Fruit fly (Drosophila melanogaster) whole organism, embryonic: ENCODE data around the gene CG14277.
A peak's percentile ranks its signal among the peaks of the same experiment; 100 is the strongest.

Source experiments
- Ada2b ChIP-seq: fragments of 200-800 bp; sonication (Bioruptor generic); IDR thresholded peaks from 2 replicates; pipeline ENCODE4 v1.3.6; 2022; ENCODE audit warnings: missing biosample characterization, missing genetic modification characterization
- Adf1 ChIP-seq: fragments of 200-800 bp; sonication (Bioruptor generic); IDR thresholded peaks from 2 replicates; pipeline ENCODE4 v1.3.6; 2022; ENCODE audit warnings: missing biosample characterization, missing genetic modification characterization
- CG10147 ChIP-seq: fragments of 200-800 bp; sonication (Bioruptor generic); optimal IDR thresholded peaks from 2 replicates; lab custom pipeline; 2019; ENCODE audit warnings: missing biosample characterization, mild to moderate bottlenecking, missing genetic modification characterization, moderate library complexity
- CG11723 ChIP-seq: fragments of 200-800 bp; sonication (Bioruptor generic); optimal IDR thresholded peaks from 2 replicates; lab custom pipeline; 2017; ENCODE audit warnings: missing biosample characterization, mild to moderate bottlenecking, missing genetic modification characterization
- CG1233 ChIP-seq: fragments of 200-800 bp; sonication (Bioruptor generic); optimal IDR thresholded peaks from 4 replicates; lab custom pipeline; 2018; ENCODE audit warnings: missing biosample characterization, mild to moderate bottlenecking, missing genetic modification characterization
- CG12391 ChIP-seq: fragments of 200-800 bp; sonication (Bioruptor generic); optimal IDR thresholded peaks from 3 replicates; lab custom pipeline; 2018; ENCODE audit warnings: missing biosample characterization, mild to moderate bottlenecking, missing genetic modification characterization, moderate library complexity
- CG12659 ChIP-seq: fragments of 200-800 bp; sonication (Bioruptor generic); optimal IDR thresholded peaks from 3 replicates; lab custom pipeline; 2017; ENCODE audit warnings: mild to moderate bottlenecking, missing biosample characterization, missing genetic modification reagents, missing genetic modification characterization
- CG12744 ChIP-seq: fragments of 200-800 bp; sonication (Bioruptor generic); optimal IDR thresholded peaks from 2 replicates; lab custom pipeline; 2016; ENCODE audit warnings: missing biosample characterization, missing genetic modification characterization
- CG12769 ChIP-seq: fragments of 200-800 bp; sonication (Bioruptor generic); optimal IDR thresholded peaks from 2 replicates; lab custom pipeline; 2019; ENCODE audit warnings: missing biosample characterization, mild to moderate bottlenecking, missing genetic modification characterization, moderate library complexity
- CG1647 ChIP-seq: fragments of 200-800 bp; sonication (Bioruptor generic); optimal IDR thresholded peaks from 3 replicates; lab custom pipeline; 2016; ENCODE audit warnings: missing biosample characterization, missing genetic modification characterization
- CG17568 ChIP-seq: fragments of 200-800 bp; sonication (Bioruptor generic); optimal IDR thresholded peaks from 2 replicates; lab custom pipeline; 2018; ENCODE audit warnings: missing biosample characterization, mild to moderate bottlenecking, missing genetic modification characterization, moderate library complexity
- CG18619 ChIP-seq: fragments of 200-800 bp; sonication (Bioruptor generic); optimal IDR thresholded peaks from 3 replicates; lab custom pipeline; 2017; ENCODE audit warnings: missing biosample characterization, mild to moderate bottlenecking, missing genetic modification characterization
- CG33213 ChIP-seq: fragments of 200-800 bp; sonication (Bioruptor generic); optimal IDR thresholded peaks from 3 replicates; lab custom pipeline; 2016; ENCODE audit warnings: missing biosample characterization, missing genetic modification characterization
- CG4820 ChIP-seq: fragments of 200-800 bp; sonication (Bioruptor generic); optimal IDR thresholded peaks from 3 replicates; lab custom pipeline; 2016; ENCODE audit warnings: missing biosample characterization, missing genetic modification characterization
- CG6813 ChIP-seq: fragments of 200-800 bp; sonication (Bioruptor generic); optimal IDR thresholded peaks from 2 replicates; lab custom pipeline; 2017; ENCODE audit warnings: missing biosample characterization, missing genetic modification characterization, mild to moderate bottlenecking, moderate library complexity, missing genetic modification reagents
- CG6854 ChIP-seq: fragments of 200-800 bp; sonication (Bioruptor generic); optimal IDR thresholded peaks from 3 replicates; lab custom pipeline; 2017; ENCODE audit warnings: missing biosample characterization, mild to moderate bottlenecking, missing genetic modification characterization
- CG8388 ChIP-seq: fragments of 200-800 bp; sonication (Bioruptor generic); optimal IDR thresholded peaks from 2 replicates; lab custom pipeline; 2019; ENCODE audit warnings: missing biosample characterization, mild to moderate bottlenecking, missing genetic modification characterization, moderate library complexity
- CG8478 ChIP-seq: fragments of >200 bp; optimal IDR thresholded peaks from 2 replicates; lab custom pipeline; 2018
- CG8924 ChIP-seq: fragments of 200-800 bp; optimal IDR thresholded peaks from 3 replicates; lab custom pipeline; 2019; ENCODE audit warnings: missing biosample characterization, mild to moderate bottlenecking, missing genetic modification characterization, moderate library complexity
- CG9797 ChIP-seq: fragments of 200-800 bp; sonication (Bioruptor generic); optimal IDR thresholded peaks from 3 replicates; lab custom pipeline; 2018; ENCODE audit warnings: missing biosample characterization, mild to moderate bottlenecking, missing genetic modification characterization
- Camta ChIP-seq: fragments of 200-800 bp; sonication (Bioruptor generic); optimal IDR thresholded peaks from 2 replicates; lab custom pipeline; 2016; ENCODE audit warnings: missing biosample characterization, missing genetic modification characterization
- Dbx ChIP-seq: fragments of 200-800 bp; sonication (Bioruptor generic); IDR thresholded peaks from 3 replicates; pipeline ENCODE4 v1.3.6; 2022; ENCODE audit warnings: missing biosample characterization, missing genetic modification characterization
- Dll ChIP-seq: fragments of 200-800 bp; sonication (Bioruptor generic); IDR thresholded peaks from 4 replicates; pipeline ENCODE4 v1.3.6; 2022; ENCODE audit warnings: missing biosample characterization, missing genetic modification characterization; ENCODE audit not compliant: partially characterized antibody
- E2f1 ChIP-seq: fragments of 200-800 bp; sonication (Bioruptor generic); IDR thresholded peaks from 2 replicates; pipeline ENCODE4 v1.3.6; 2022; ENCODE audit warnings: missing biosample characterization, missing genetic modification characterization
- ERR ChIP-seq: fragments of 200-800 bp; sonication (Bioruptor generic); optimal IDR thresholded peaks from 2 replicates; lab custom pipeline; 2016; ENCODE audit warnings: missing biosample characterization, missing genetic modification characterization
- Fer3 ChIP-seq: fragments of 200-800 bp; sonication (Bioruptor generic); optimal IDR thresholded peaks from 2 replicates; lab custom pipeline; 2018; ENCODE audit warnings: missing biosample characterization, mild to moderate bottlenecking, missing genetic modification characterization, moderate library complexity
- Hmx ChIP-seq: fragments of 200-800 bp; sonication (Bioruptor generic); optimal IDR thresholded peaks from 2 replicates; lab custom pipeline; 2016; ENCODE audit warnings: missing biosample characterization, missing genetic modification characterization
- Lhr ChIP-seq: fragments of 200-800 bp; sonication (Bioruptor generic); optimal IDR thresholded peaks from 3 replicates; lab custom pipeline; 2017; ENCODE audit warnings: mild to moderate bottlenecking, missing biosample characterization, missing genetic modification reagents, missing genetic modification characterization
- NFAT ChIP-seq: fragments of 200-800 bp; sonication (Bioruptor generic); IDR thresholded peaks from 2 replicates; pipeline ENCODE4 v1.3.6; 2022; ENCODE audit warnings: missing biosample characterization, missing genetic modification characterization
- NfI ChIP-seq: fragments of 200-800 bp; sonication (Bioruptor generic); optimal IDR thresholded peaks from 3 replicates; lab custom pipeline; 2018; ENCODE audit warnings: missing biosample characterization, mild to moderate bottlenecking, missing genetic modification characterization, moderate library complexity
- Spps ChIP-seq: fragments of 200-800 bp; sonication (Bioruptor generic); optimal IDR thresholded peaks from 2 replicates; lab custom pipeline; 2018; ENCODE audit warnings: missing biosample characterization, mild to moderate bottlenecking, missing genetic modification characterization
- Vsx1 ChIP-seq: fragments of 200-800 bp; sonication (Bioruptor generic); optimal IDR thresholded peaks from 2 replicates; lab custom pipeline; 2017; ENCODE audit warnings: missing biosample characterization, mild to moderate bottlenecking, missing genetic modification characterization, missing genetic modification reagents
- al ChIP-seq: fragments of 200-800 bp; sonication (Bioruptor generic); IDR thresholded peaks from 2 replicates; pipeline ENCODE4 v1.3.6; 2022; ENCODE audit warnings: missing biosample characterization, missing genetic modification characterization
- ap ChIP-seq: fragments of 200-800 bp; sonication (Bioruptor generic); IDR thresholded peaks from 2 replicates; pipeline ENCODE4 v1.3.6; 2022; ENCODE audit warnings: missing biosample characterization, missing genetic modification characterization
- bigmax ChIP-seq: fragments of 200-800 bp; sonication (Bioruptor generic); optimal IDR thresholded peaks from 2 replicates; lab custom pipeline; 2018; ENCODE audit warnings: missing biosample characterization, mild to moderate bottlenecking, missing genetic modification characterization
- cato ChIP-seq: fragments of 200-800 bp; sonication (Bioruptor generic); optimal IDR thresholded peaks from 2 replicates; lab custom pipeline; 2016; ENCODE audit warnings: missing biosample characterization, missing genetic modification characterization, borderline replicate concordance
- fd102C ChIP-seq: fragments of 200-800 bp; sonication (Bioruptor generic); optimal IDR thresholded peaks from 2 replicates; lab custom pipeline; 2018; ENCODE audit warnings: missing biosample characterization, mild to moderate bottlenecking, missing genetic modification characterization, moderate library complexity
- knrl ChIP-seq: fragments of 200-800 bp; sonication (Bioruptor generic); IDR thresholded peaks from 3 replicates; pipeline ENCODE4 v1.3.6; 2022; ENCODE audit warnings: missing biosample characterization, missing genetic modification characterization; ENCODE audit not compliant: partially characterized antibody
- lab ChIP-seq: fragments of 200-800 bp; sonication (Bioruptor generic); optimal IDR thresholded peaks from 3 replicates; lab custom pipeline; 2017; ENCODE audit warnings: missing biosample characterization, missing genetic modification characterization, mild to moderate bottlenecking, moderate library complexity, missing genetic modification reagents
- peb ChIP-seq: fragments of 200-800 bp; sonication (Bioruptor generic); IDR thresholded peaks from 2 replicates; pipeline ENCODE4 v1.3.6; 2022; ENCODE audit warnings: missing biosample characterization, missing genetic modification characterization
- pho ChIP-seq: fragments of 200-800 bp; sonication (Bioruptor generic); optimal IDR thresholded peaks from 2 replicates; lab custom pipeline; 2016; ENCODE audit warnings: missing biosample characterization, missing genetic modification characterization
- ranshi ChIP-seq: fragments of 200-800 bp; sonication (Bioruptor generic); IDR thresholded peaks from 2 replicates; pipeline ENCODE4 v1.3.6; 2022; ENCODE audit warnings: missing biosample characterization, missing genetic modification characterization
- ro ChIP-seq: fragments of 200-800 bp; sonication (Bioruptor generic); IDR thresholded peaks from 2 replicates; pipeline ENCODE4 v1.3.6; 2022; ENCODE audit warnings: missing biosample characterization, missing genetic modification characterization
- run ChIP-seq: fragments of 200-800 bp; sonication (Bioruptor generic); optimal IDR thresholded peaks from 3 replicates; lab custom pipeline; 2018; ENCODE audit warnings: missing biosample characterization, mild to moderate bottlenecking, missing genetic modification characterization
- salm ChIP-seq: fragments of 200-800 bp; sonication (Bioruptor generic); optimal IDR thresholded peaks from 2 replicates; lab custom pipeline; 2018; ENCODE audit warnings: missing biosample characterization, mild to moderate bottlenecking, missing genetic modification characterization
- sisA ChIP-seq: fragments of 200-800 bp; sonication (Bioruptor generic); IDR thresholded peaks from 2 replicates; pipeline ENCODE4 v1.3.6; 2022; ENCODE audit warnings: missing biosample characterization, missing genetic modification characterization
- tgo ChIP-seq: fragments of 200-800 bp; sonication (Bioruptor generic); IDR thresholded peaks from 3 replicates; pipeline ENCODE4 v1.3.6; 2022; ENCODE audit warnings: missing biosample characterization, missing genetic modification characterization
- tio ChIP-seq: fragments of 200-800 bp; sonication (Bioruptor generic); optimal IDR thresholded peaks from 2 replicates; lab custom pipeline; 2017; ENCODE audit warnings: missing biosample characterization, missing genetic modification characterization, inconsistent platforms
- tll ChIP-seq, 2 experiments: fragments of 200-800 bp in 1 of 2; fragments of >200 bp in 1 of 2; sonication (Bioruptor generic) in 1 of 2; optimal IDR thresholded peaks; 2 replicates each; lab custom pipeline; 2017 to 2019; ENCODE audit warnings: missing biosample characterization in 2 of 2, missing genetic modification characterization in 2 of 2, mild to moderate bottlenecking in 1 of 2, moderate library complexity in 1 of 2
- toy ChIP-seq: fragments of 200-800 bp; sonication (Bioruptor generic); IDR thresholded peaks from 2 replicates; pipeline ENCODE4 v1.3.6; 2022; ENCODE audit warnings: missing biosample characterization, missing genetic modification characterization

CG14277 gene

DNA sequence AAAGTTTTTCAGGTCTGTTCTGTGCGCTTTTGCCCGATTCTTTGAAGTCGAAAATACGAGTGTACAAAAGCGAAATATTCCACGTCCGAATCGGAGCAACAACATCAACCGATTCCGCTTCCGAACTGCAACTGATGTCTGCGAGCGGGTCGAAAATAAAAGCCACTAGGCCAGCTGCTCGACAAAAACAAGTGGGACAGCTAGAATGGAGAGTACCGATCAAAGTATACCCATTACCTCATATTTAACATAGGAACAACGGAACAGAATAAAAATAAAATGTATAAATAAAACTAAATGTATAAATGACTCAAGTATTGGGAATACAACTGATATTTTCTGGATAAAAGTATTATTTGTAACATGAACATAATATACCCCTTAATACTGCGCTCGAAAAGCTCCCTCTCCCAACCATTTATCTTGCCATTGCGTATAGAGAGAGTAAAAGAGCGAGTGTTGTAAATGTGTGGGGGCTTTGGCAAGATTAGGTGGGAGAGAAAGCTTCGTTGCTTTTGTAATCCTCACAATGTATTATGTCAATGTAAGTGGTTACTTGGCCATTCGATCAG lies 37.2 kb upstream of the CG14277 start, which contains the start of gene SLC5A11 (continued):
- TF ChIP-seq Spps (tag; lab: Kevin White, UChicago): peak; percentile 77
- peak; percentile 92 for TF ChIP-seq ro (GFP tag; lab: Robert Waterston, UW)
- TF ChIP-seq Camta (GFP tag; lab: Kevin White, UChicago): peak; percentile 91
- TF ChIP-seq CG33213 (GFP tag; lab: Kevin White, UChicago): peak; percentile 96
- TF ChIP-seq lab (GFP tag; lab: Kevin White, UChicago): peak; percentile 99
- no peak for TF ChIP-seq Dll
- TF ChIP-seq CG1647: peak; percentile 99
- peak; percentile 96 for TF ChIP-seq CG12659 (GFP tag; lab: Kevin White, UChicago)
- TF ChIP-seq ap (GFP tag; lab: Robert Waterston, UW): peak; percentile 88
- TF ChIP-seq tgo: peak; percentile 98
- TF ChIP-seq CG1233 (GFP tag; lab: Kevin White, UChicago): peak; percentile 92
- TF ChIP-seq Hmx (GFP tag; lab: Kevin White, UChicago): peak; percentile 98
- peak; percentile 81 for TF ChIP-seq salm
- peak in 1 of 2 experiments; percentile 80 for TF ChIP-seq tll (GFP tag; optimal IDR thresholded peaks at IDR 0.05; lab: Kevin White, UChicago)
- TF ChIP-seq CG12391 (tag; lab: Kevin White, UChicago): peak; percentile 98
- peak; percentile 99 for TF ChIP-seq sisA (GFP tag; lab: Robert Waterston, UW)
- peak; percentile 94 for TF ChIP-seq CG8388 (GFP tag; lab: Kevin White, UChicago)
- TF ChIP-seq bigmax: peak; percentile 45
- no peak for TF ChIP-seq fd102C
- TF ChIP-seq Ada2b (GFP tag; lab: Robert Waterston, UW): peak; percentile 79
- TF ChIP-seq ERR (GFP tag; lab: Kevin White, UChicago): peak; percentile 97
- peak; percentile 96 for TF ChIP-seq CG6813 (GFP tag; lab: Kevin White, UChicago)
- peak; percentile 90 for TF ChIP-seq CG17568 (GFP tag; lab: Kevin White, UChicago)
- TF ChIP-seq CG12769 (tag; lab: Kevin White, UChicago): peak; percentile 83
- peak; percentile 99 for TF ChIP-seq CG6854 (GFP tag; lab: Kevin White, UChicago)
- peak; percentile 19 for TF ChIP-seq CG9797 (GFP tag; lab: Kevin White, UChicago)
- peak; percentile 92 for TF ChIP-seq CG18619 (GFP tag; lab: Kevin White, UChicago)
- TF ChIP-seq run (tag; lab: Kevin White, UChicago): peak; percentile 96
- TF ChIP-seq Vsx1 (GFP tag; lab: Kevin White, UChicago): peak; percentile 95
- peak; percentile 91 for TF ChIP-seq NFAT (GFP tag; lab: Robert Waterston, UW)
- peak; percentile 80 for TF ChIP-seq Adf1 (GFP tag; lab: Robert Waterston, UW)
- peak; percentile 97 for TF ChIP-seq E2f1 (GFP tag; lab: Robert Waterston, UW)
- peak; percentile 47 for TF ChIP-seq CG12744 (GFP tag; lab: Kevin White, UChicago)
- TF ChIP-seq pho (GFP tag; lab: Kevin White, UChicago): peak; percentile 52
- TF ChIP-seq al (GFP tag; lab: Robert Waterston, UW): peak; percentile 95
- TF ChIP-seq NfI: peak; percentile 86
- peak; percentile 95 for TF ChIP-seq CG11723 (GFP tag; lab: Kevin White, UChicago)
- TF ChIP-seq peb (GFP tag; lab: Robert Waterston, UW): peak; percentile 98
- TF ChIP-seq Fer3 (tag; lab: Kevin White, UChicago): peak; percentile 95
- no peak; the same call in 2 of the 3 replicates for TF ChIP-seq knrl (GFP tag; lab: Robert Waterston, UW)
- no peak for TF ChIP-seq CG8478 (lab: Kevin White, UChicago)
- TF ChIP-seq ranshi: peak; percentile 89
- TF ChIP-seq Dbx (GFP tag; lab: Robert Waterston, UW): peak; percentile 93
- TF ChIP-seq tio (GFP tag; lab: Kevin White, UChicago): peak; percentile 90
- TF ChIP-seq Lhr (GFP tag; lab: Kevin White, UChicago): peak; percentile 67
- TF ChIP-seq CG10147 (GFP tag; lab: Kevin White, UChicago): peak; percentile 100
- TF ChIP-seq CG4820 (GFP tag; lab: Kevin White, UChicago): peak; percentile 99
- peak; percentile 87 for TF ChIP-seq cato
- peak; percentile 100 for TF ChIP-seq CG8924 (tag; lab: Kevin White, UChicago)
- peak; percentile 94 for TF ChIP-seq toy (GFP tag; lab: Robert Waterston, UW)
